Worm (Caenorhabditis elegans) whole organism, L4 larva: ENCODE data around the gene Y50D4A.10.

ENCODE experiments used
- D1046.2 ChIP-seq: fragments of 200-800 bp; sonication (Bioruptor generic); IDR thresholded peaks from 2 replicates; pipeline ENCODE4 v1.3.6; 2022; ENCODE audit warnings: missing genetic modification characterization, missing compliant biosample characterization
- F37D6.2 ChIP-seq: sonication (generic microtip); optimal IDR thresholded peaks from 2 replicates; lab custom pipeline; 2016; ENCODE audit warnings: mild to moderate bottlenecking, missing genetic modification characterization, missing compliant biosample characterization
- F44E2.7 ChIP-seq: fragments of 200-800 bp; sonication (Bioruptor generic); IDR thresholded peaks from 2 replicates; pipeline ENCODE4 v2.1.2; 2022; ENCODE audit warnings: missing genetic modification characterization, missing compliant biosample characterization
- R02D3.7 ChIP-seq: fragments of 150-350 bp; sonication (generic microtip); optimal IDR thresholded peaks from 3 replicates; lab custom pipeline; 2014; ENCODE audit warnings: missing biosample characterization, missing genetic modification characterization
- T26A8.4 ChIP-seq: fragments of 200-800 bp; sonication (Bioruptor generic); IDR thresholded peaks from 2 replicates; pipeline ENCODE4 v1.3.6; 2022; ENCODE audit warnings: missing genetic modification characterization, missing compliant biosample characterization
- Y105C5A.15 ChIP-seq: fragments of 200-800 bp; sonication (Bioruptor generic); IDR thresholded peaks from 2 replicates; pipeline ENCODE4 v1.3.6; 2022; ENCODE audit warnings: missing genetic modification characterization, missing compliant biosample characterization
- Y48G9A.11 ChIP-seq: fragments of 200-800 bp; sonication (Bioruptor generic); IDR thresholded peaks from 2 replicates; pipeline ENCODE4 v1.3.6; 2022; ENCODE audit warnings: missing genetic modification reagents, missing genetic modification characterization, missing compliant biosample characterization
- ZK546.5 ChIP-seq, 2 experiments: sonication (generic microtip); optimal IDR thresholded peaks; 2 replicates each; lab custom pipeline; 2017; ENCODE audit warnings: missing biosample characterization in 2 of 2, missing genetic modification characterization in 2 of 2
- aha-1 ChIP-seq: fragments of 150-350 bp; peaks from one replicate; lab custom pipeline; 2014; ENCODE audit warnings: missing biosample characterization, missing genetic modification characterization
- ceh-28 ChIP-seq: fragments of 150-350 bp; optimal IDR thresholded peaks from 2 replicates; lab custom pipeline; 2014; ENCODE audit warnings: missing biosample characterization, missing genetic modification reagents, missing genetic modification characterization
- ceh-32 ChIP-seq: sonication (generic microtip); optimal IDR thresholded peaks from 2 replicates; lab custom pipeline; 2016; ENCODE audit warnings: mild to moderate bottlenecking, missing genetic modification characterization, missing compliant biosample characterization; ENCODE audit not compliant: poor library complexity
- ceh-44 ChIP-seq: fragments of 200-800 bp; sonication (Bioruptor generic); IDR thresholded peaks from 2 replicates; pipeline ENCODE4 v1.3.6; 2022; ENCODE audit warnings: missing genetic modification reagents, missing genetic modification characterization, missing compliant biosample characterization
- ces-1 ChIP-seq: fragments of 150-350 bp; sonication (generic microtip); optimal IDR thresholded peaks from 4 replicates; lab custom pipeline; 2014; ENCODE audit warnings: missing biosample characterization, missing genetic modification reagents, missing genetic modification characterization
- daf-12 ChIP-seq: fragments of 150-350 bp; optimal IDR thresholded peaks from 2 replicates; lab custom pipeline; 2014; ENCODE audit warnings: missing biosample characterization, missing genetic modification reagents, missing genetic modification characterization
- daf-16 ChIP-seq, 3 experiments: sonication (generic microtip); optimal IDR thresholded peaks; 2 replicates each; lab custom pipeline; 2016 to 2017; ENCODE audit warnings: missing genetic modification characterization in 3 of 3, missing genetic modification reagents in 3 of 3, mild to moderate bottlenecking in 2 of 3, missing compliant biosample characterization in 2 of 3, missing biosample characterization in 1 of 3, moderate library complexity in 1 of 3
- daf-8 ChIP-seq: fragments of 200-800 bp; sonication (Bioruptor generic); IDR thresholded peaks from 2 replicates; pipeline ENCODE4 v1.3.6; 2022; ENCODE audit warnings: missing genetic modification characterization, missing compliant biosample characterization
- dmd-6 ChIP-seq: fragments of 200-800 bp; sonication (Bioruptor generic); IDR thresholded peaks from 2 replicates; pipeline ENCODE4 v1.3.6; 2022; ENCODE audit warnings: missing genetic modification reagents, missing genetic modification characterization, missing compliant biosample characterization
- dmd-9 ChIP-seq: fragments of 200-800 bp; sonication (Bioruptor generic); IDR thresholded peaks from 2 replicates; pipeline ENCODE4 v1.3.6; 2022; ENCODE audit warnings: missing genetic modification reagents, missing genetic modification characterization, missing compliant biosample characterization
- dve-1 ChIP-seq: sonication (generic microtip); optimal IDR thresholded peaks from 2 replicates; lab custom pipeline; 2017; ENCODE audit warnings: antibody characterized with exemption, mild to moderate bottlenecking, missing genetic modification characterization, missing compliant biosample characterization; ENCODE audit not compliant: insufficient read depth
- gei-8 ChIP-seq: fragments of 200-800 bp; sonication (Bioruptor generic); optimal IDR thresholded peaks from 2 replicates; lab custom pipeline; 2018; ENCODE audit warnings: mild to moderate bottlenecking, missing genetic modification characterization, missing compliant biosample characterization
- hif-1 ChIP-seq, 2 experiments: sonication (generic microtip); optimal IDR thresholded peaks; 2 replicates each; lab custom pipeline; 2016 to 2017; ENCODE audit warnings: missing compliant biosample characterization in 2 of 2, missing genetic modification characterization in 2 of 2, missing genetic modification reagents in 2 of 2, missing genotype in 2 of 2, mild to moderate bottlenecking in 1 of 2
- hlh-11 ChIP-seq: fragments of 200-800 bp; sonication (Bioruptor generic); optimal IDR thresholded peaks from 2 replicates; lab custom pipeline; 2018; ENCODE audit warnings: mild to moderate bottlenecking, missing genetic modification characterization, missing compliant biosample characterization
- hlh-30 ChIP-seq: sonication (generic microtip); optimal IDR thresholded peaks from 2 replicates; lab custom pipeline; 2017; ENCODE audit warnings: antibody characterized with exemption, mild to moderate bottlenecking, missing genetic modification characterization, missing compliant biosample characterization; ENCODE audit not compliant: insufficient read depth
- lin-1 ChIP-seq: fragments of 200-800 bp; sonication (Bioruptor generic); IDR thresholded peaks from 2 replicates; pipeline ENCODE4 v1.3.6; 2022; ENCODE audit warnings: missing genetic modification reagents, missing genetic modification characterization, missing compliant biosample characterization
- lin-15B ChIP-seq: fragments of 150-350 bp; sonication (generic microtip); optimal IDR thresholded peaks from 3 replicates; lab custom pipeline; 2014; ENCODE audit warnings: missing biosample characterization, missing genetic modification characterization
- lsy-2 ChIP-seq, 2 experiments: fragments of 150-350 bp in 1 of 2; sonication (generic microtip) in 1 of 2; optimal IDR thresholded peaks; 2 replicates each; lab custom pipeline; 2014 to 2017; ENCODE audit warnings: missing biosample characterization in 2 of 2, missing genetic modification characterization in 2 of 2
- mdl-1 ChIP-seq, 2 experiments: fragments of 150-350 bp in 1 of 2; sonication (generic microtip) in 1 of 2; optimal IDR thresholded peaks; 2 replicates each; lab custom pipeline; 2014 to 2017; ENCODE audit warnings: missing biosample characterization in 2 of 2, missing genetic modification characterization in 2 of 2
- mep-1 ChIP-seq: fragments of 150-350 bp; sonication (generic microtip); optimal IDR thresholded peaks from 3 replicates; lab custom pipeline; 2014; ENCODE audit warnings: missing biosample characterization, missing genetic modification characterization
- mxl-2 ChIP-seq: fragments of 200-800 bp; sonication (Bioruptor generic); conservative IDR thresholded peaks from 2 replicates; pipeline ENCODE4 v1.3.6; 2022; ENCODE audit warnings: missing genetic modification reagents, missing genetic modification characterization, missing compliant biosample characterization
- nhr-10 ChIP-seq: fragments of 150-350 bp; optimal IDR thresholded peaks from 2 replicates; lab custom pipeline; 2014; ENCODE audit warnings: missing biosample characterization, missing genetic modification characterization
- nhr-11 ChIP-seq: fragments of 150-350 bp; optimal IDR thresholded peaks from 2 replicates; lab custom pipeline; 2014; ENCODE audit warnings: missing biosample characterization, missing genetic modification characterization
- nhr-111 ChIP-seq: fragments of 200-800 bp; sonication (Bioruptor generic); optimal IDR thresholded peaks from 2 replicates; lab custom pipeline; 2018; ENCODE audit warnings: mild to moderate bottlenecking, missing genetic modification characterization, missing compliant biosample characterization
- nhr-237 ChIP-seq: sonication (generic microtip); optimal IDR thresholded peaks from 2 replicates; lab custom pipeline; 2017; ENCODE audit warnings: missing biosample characterization, missing genetic modification characterization
- nhr-25 ChIP-seq: sonication (generic microtip); optimal IDR thresholded peaks from 2 replicates; lab custom pipeline; 2017; ENCODE audit warnings: missing genetic modification characterization, mild to moderate bottlenecking, missing compliant biosample characterization, antibody characterized with exemption, moderate library complexity, borderline replicate concordance; ENCODE audit not compliant: insufficient read depth
- nhr-28 ChIP-seq: fragments of 150-350 bp; optimal IDR thresholded peaks from 2 replicates; lab custom pipeline; 2014; ENCODE audit warnings: missing biosample characterization, missing genetic modification characterization
- nhr-41 ChIP-seq: fragments of 200-800 bp; sonication (Bioruptor generic); IDR thresholded peaks from 2 replicates; pipeline ENCODE4 v1.3.6; 2022; ENCODE audit warnings: missing genetic modification reagents, missing genetic modification characterization, missing compliant biosample characterization
- nhr-42 ChIP-seq: fragments of 200-800 bp; sonication (Bioruptor generic); IDR thresholded peaks from 2 replicates; pipeline ENCODE4 v1.3.6; 2022; ENCODE audit warnings: missing genetic modification characterization, missing compliant biosample characterization
- nhr-77 ChIP-seq: fragments of 150-350 bp; optimal IDR thresholded peaks from 2 replicates; lab custom pipeline; 2014; ENCODE audit warnings: missing biosample characterization, missing genetic modification characterization
- php-3 ChIP-seq: fragments of 200-800 bp; sonication (Bioruptor generic); IDR thresholded peaks from 2 replicates; pipeline ENCODE4 v1.3.6; 2022; ENCODE audit warnings: missing genetic modification reagents, missing genetic modification characterization, missing compliant biosample characterization
- pqm-1 ChIP-seq: sonication (generic microtip); optimal IDR thresholded peaks from 2 replicates; lab custom pipeline; 2017; ENCODE audit warnings: missing biosample characterization, missing genetic modification characterization
- saeg-2 ChIP-seq: fragments of 200-800 bp; sonication (Bioruptor generic); IDR thresholded peaks from 2 replicates; pipeline ENCODE4 v1.3.6; 2022; ENCODE audit warnings: missing genetic modification reagents, missing genetic modification characterization, missing compliant biosample characterization
- set-16 ChIP-seq: fragments of 200-800 bp; sonication (Bioruptor generic); IDR thresholded peaks from 2 replicates; pipeline ENCODE4 v1.3.6; 2022; ENCODE audit warnings: missing genetic modification reagents, missing genetic modification characterization, missing compliant biosample characterization
- snpc-1.2 ChIP-seq: fragments of 200-800 bp; sonication (Bioruptor generic); IDR thresholded peaks from 2 replicates; pipeline ENCODE4 v1.3.6; 2022; ENCODE audit warnings: missing genetic modification reagents, missing genetic modification characterization, missing compliant biosample characterization
- unc-130 ChIP-seq: sonication (generic microtip); optimal IDR thresholded peaks from 2 replicates; lab custom pipeline; 2016; ENCODE audit warnings: missing genetic modification reagents, missing genetic modification characterization, missing compliant biosample characterization
- vab-7 ChIP-seq: fragments of 200-800 bp; sonication (Bioruptor generic); IDR thresholded peaks from 2 replicates; pipeline ENCODE4 v1.3.6; 2022; ENCODE audit warnings: missing genetic modification reagents, missing genetic modification characterization, missing compliant biosample characterization
- zag-1 ChIP-seq: fragments of 150-350 bp; optimal IDR thresholded peaks from 2 replicates; lab custom pipeline; 2014; ENCODE audit warnings: missing biosample characterization, missing genetic modification characterization

Y50D4A.10 gene

DNA sequence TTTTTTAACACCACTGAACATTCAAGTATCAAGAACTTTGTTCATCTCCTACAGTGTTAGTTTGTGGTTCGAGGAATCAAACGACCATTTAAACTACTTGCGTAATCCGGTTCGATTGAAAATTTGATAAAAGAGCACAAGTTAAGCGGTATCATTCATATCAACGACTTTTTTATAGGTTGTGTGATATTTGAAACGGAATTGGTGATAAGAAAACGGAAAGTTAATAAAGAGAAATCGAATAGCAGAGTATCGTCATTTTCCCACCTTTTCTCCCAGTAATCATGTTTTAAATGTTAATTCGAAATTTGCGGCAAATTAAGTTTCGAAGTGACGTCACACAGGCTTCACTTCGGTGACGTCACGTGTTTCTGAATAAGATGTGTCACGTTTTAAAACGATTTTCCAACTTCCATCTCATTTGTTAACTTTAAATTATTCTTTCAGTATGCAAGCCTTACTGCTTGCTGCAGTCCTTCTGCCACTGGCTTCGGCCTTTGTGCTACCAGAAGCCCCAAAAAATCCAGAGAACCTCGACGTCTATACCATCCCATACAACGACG, 44.0 kb downstream of the Y50D4A.10 start, which contains the start of gene T21H3.1:
T21H3.1 (plus strand) TSS at position 448 of the 563 bp plus-strand sequence.
- TF ChIP-seq ces-1 (GFP tag; lab: Kevin White, UChicago) (no peak), daf-16 (GFP tag; optimal IDR thresholded peaks at IDR 0.05; lab: Kevin White, UChicago) (no peak), daf-16 (tag; optimal IDR thresholded peaks at IDR 0.05; lab: Kevin White, UChicago) (peak; percentile 48), gei-8 (no peak), ceh-28 (tag; lab: Kevin White, UChicago) (no peak), nhr-41 (GFP tag; lab: Robert Waterston, UW) (no peak), snpc-1.2 (GFP tag; lab: Robert Waterston, UW) (no peak), dmd-6 (GFP tag; lab: Robert Waterston, UW) (peak; percentile 72), zag-1 (tag; lab: Kevin White, UChicago) (no peak), T26A8.4 (GFP tag; lab: Robert Waterston, UW) (no peak), hlh-11 (tag; lab: Kevin White, UChicago) (peak; percentile 49), saeg-2 (GFP tag; lab: Robert Waterston, UW) (no peak), daf-12 (tag; lab: Kevin White, UChicago) (no peak), nhr-111 (no peak), daf-8 (GFP tag; lab: Robert Waterston, UW) (no peak), Y105C5A.15 (no peak), aha-1 (tag; lab: Kevin White, UChicago) (peak; percentile 6), F37D6.2 (tag; lab: Kevin White, UChicago) (no peak), nhr-11 (no peak), mep-1 (tag; lab: Kevin White, UChicago) (peak; percentile 13), nhr-28 (tag; lab: Kevin White, UChicago) (peak; percentile 91), nhr-77 (tag; lab: Kevin White, UChicago) (peak; percentile 82), nhr-10 (tag; lab: Kevin White, UChicago) (peak; percentile 13), R02D3.7 (tag; lab: Kevin White, UChicago) (no peak), ceh-44 (GFP tag; lab: Robert Waterston, UW) (no peak), php-3 (GFP tag; lab: Robert Waterston, UW) (peak; percentile 62), nhr-237 (tag; lab: Kevin White, UChicago) (no peak), lin-15B (tag; lab: Kevin White, UChicago) (no peak), dve-1 (peak; percentile 88), ZK546.5 (tag; optimal IDR thresholded peaks at IDR 0.05; lab: Kevin White, UChicago) (no peak), lsy-2 (tag; optimal IDR thresholded peaks at IDR 0.05; lab: Kevin White, UChicago) (peak in 1 of 2 experiments; percentile 36), lin-1 (GFP tag; lab: Robert Waterston, UW) (peak; percentile 63; the same call in 1 of the 2 replicates), mxl-2 (GFP tag; lab: Robert Waterston, UW) (no peak), hlh-30 (peak; percentile 54), mdl-1 (tag; optimal IDR thresholded peaks at IDR 0.05; lab: Kevin White, UChicago) (no peak), F44E2.7 (no peak), pqm-1 (tag; lab: Kevin White, UChicago) (peak; percentile 95), nhr-42 (0 out of 2 replicates have a peak, but pooled peaks have one; percentile 34)

DNA sequence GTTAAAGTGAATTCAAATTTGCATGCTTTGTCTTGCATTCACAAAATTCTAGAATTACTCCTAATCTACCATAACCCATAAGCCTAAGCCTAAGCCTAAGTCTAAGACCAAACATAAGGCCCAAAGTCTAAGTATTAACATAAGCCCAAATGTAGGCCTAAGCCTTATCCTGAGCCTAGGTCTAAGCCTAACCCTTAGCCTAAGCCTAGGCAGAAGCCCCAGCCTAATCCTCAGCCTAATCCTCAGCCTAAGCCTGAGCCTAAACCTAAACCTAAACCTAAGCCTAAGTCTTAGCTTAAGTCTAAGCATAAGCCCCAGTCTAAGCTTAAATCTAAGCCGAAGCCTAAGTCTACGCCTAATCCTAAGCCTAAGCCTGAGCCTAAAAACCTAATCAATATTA, 49.8 kb downstream of the Y50D4A.10 start:
- TF ChIP-seq zag-1 (tag; lab: Kevin White, UChicago) (no peak), dmd-9 (no peak), set-16 (no peak), hlh-30 (no peak), nhr-25 (tag; lab: Kevin White, UChicago) (no peak), vab-7 (GFP tag; lab: Robert Waterston, UW) (no peak), D1046.2 (GFP tag; lab: Robert Waterston, UW) (no peak), unc-130 (no peak), mdl-1 (tag; optimal IDR thresholded peaks at IDR 0.05; lab: Kevin White, UChicago) (no peak), dmd-6 (GFP tag; lab: Robert Waterston, UW) (no peak), ceh-32 (no peak), ceh-28 (tag; lab: Kevin White, UChicago) (no peak), Y48G9A.11 (no peak), php-3 (GFP tag; lab: Robert Waterston, UW) (no peak), nhr-11 (no peak), lin-15B (tag; lab: Kevin White, UChicago) (no peak), hif-1 (tag; optimal IDR thresholded peaks at IDR 0.05; lab: Kevin White, UChicago) (no peak)
- TF ChIP-seq, all 104 proteins: peak for 0
